Worm (Caenorhabditis elegans) whole organism, L1 larva: Measurements from ENCODE around the gene far-8.
A peak's percentile ranks its signal among the peaks of the same experiment; 100 is the strongest.

Experiments used
- C04F5.9 ChIP-seq: sonication (generic microtip); optimal IDR thresholded peaks from 2 replicates; lab custom pipeline; 2016; ENCODE audit warnings: missing genetic modification characterization, missing compliant biosample characterization
- Y116A8C.19 ChIP-seq: sonication (generic microtip); optimal IDR thresholded peaks from 2 replicates; lab custom pipeline; 2016; ENCODE audit warnings: missing compliant biosample characterization, missing genetic modification characterization, borderline replicate concordance
- aha-1 ChIP-seq: fragments of 150-350 bp; optimal IDR thresholded peaks from 2 replicates; lab custom pipeline; 2014; ENCODE audit warnings: missing biosample characterization, missing genetic modification characterization
- blmp-1 ChIP-seq: fragments of 150-350 bp; optimal IDR thresholded peaks from 2 replicates; lab custom pipeline; 2014; ENCODE audit warnings: missing biosample characterization, missing genetic modification characterization
- ceh-8 ChIP-seq: fragments of 200-800 bp; sonication (Bioruptor generic); optimal IDR thresholded peaks from 2 replicates; lab custom pipeline; 2018; ENCODE audit warnings: mild to moderate bottlenecking, missing genetic modification characterization, moderate library complexity, missing compliant biosample characterization
- ceh-88 ChIP-seq: fragments of 200-800 bp; sonication (Bioruptor generic); IDR thresholded peaks from 2 replicates; pipeline ENCODE4 v1.3.6; 2022; ENCODE audit warnings: missing genetic modification characterization, missing compliant biosample characterization
- dpl-1 ChIP-seq, 3 experiments: fragments of 150-350 bp in 2 of 3; sonication (generic microtip) in 1 of 3; optimal IDR thresholded peaks; 2 replicates each; lab custom pipeline; 2014 to 2017; ENCODE audit warnings: missing biosample characterization in 3 of 3, missing genetic modification characterization in 3 of 3, missing genetic modification reagents in 3 of 3
- efl-1 ChIP-seq, 4 experiments: fragments of 150-350 bp; optimal IDR thresholded peaks in 3 of 4; peaks in 1 of 4; 1 replicate in 1 of 4; 2 replicates in 3 of 4; lab custom pipeline; 2014; ENCODE audit warnings: missing biosample characterization in 2 of 4, missing genetic modification characterization in 2 of 4, missing genetic modification reagents in 2 of 4
- efl-3 ChIP-seq: fragments of 200-800 bp; sonication (Bioruptor generic); optimal IDR thresholded peaks from 2 replicates; lab custom pipeline; 2018; ENCODE audit warnings: mild to moderate bottlenecking, missing genetic modification characterization, missing compliant biosample characterization
- egl-13 ChIP-seq: sonication (generic microtip); optimal IDR thresholded peaks from 2 replicates; lab custom pipeline; 2016; ENCODE audit warnings: missing genotype, missing genetic modification reagents, missing genetic modification characterization, missing compliant biosample characterization
- elt-2 ChIP-seq: sonication (generic microtip); optimal IDR thresholded peaks from 2 replicates; lab custom pipeline; 2016; ENCODE audit warnings: missing genetic modification characterization, mild to moderate bottlenecking, inconsistent platforms, missing compliant biosample characterization, missing genetic modification reagents
- fkh-10 ChIP-seq: sonication (generic microtip); optimal IDR thresholded peaks from 2 replicates; lab custom pipeline; 2017; ENCODE audit warnings: missing biosample characterization, missing genetic modification reagents, missing genetic modification characterization
- fkh-4 ChIP-seq: sonication (generic microtip); optimal IDR thresholded peaks from 2 replicates; lab custom pipeline; 2016; ENCODE audit warnings: missing compliant biosample characterization, missing genetic modification characterization, borderline replicate concordance
- fkh-8 ChIP-seq: sonication (generic microtip); optimal IDR thresholded peaks from 2 replicates; lab custom pipeline; 2016; ENCODE audit warnings: mild to moderate bottlenecking, missing genetic modification characterization, missing compliant biosample characterization
- fos-1 ChIP-seq: fragments of 150-350 bp; optimal IDR thresholded peaks from 2 replicates; lab custom pipeline; 2014; ENCODE audit warnings: missing biosample characterization, missing genetic modification characterization
- hlh-4 ChIP-seq: sonication (generic microtip); optimal IDR thresholded peaks from 2 replicates; lab custom pipeline; 2016; ENCODE audit warnings: mild to moderate bottlenecking, missing genetic modification characterization, missing compliant biosample characterization
- irx-1 ChIP-seq: sonication (generic microtip); optimal IDR thresholded peaks from 2 replicates; lab custom pipeline; 2016; ENCODE audit warnings: missing genetic modification characterization, missing compliant biosample characterization
- lin-13 ChIP-seq: fragments of 150-350 bp; optimal IDR thresholded peaks from 2 replicates; lab custom pipeline; 2014; ENCODE audit warnings: missing biosample characterization, missing genetic modification reagents, missing genetic modification characterization
- lsy-2 ChIP-seq, 2 experiments: fragments of 150-350 bp; optimal IDR thresholded peaks; 2 replicates each; lab custom pipeline; 2014; ENCODE audit warnings: missing biosample characterization in 2 of 2, missing genetic modification characterization in 2 of 2
- mep-1 ChIP-seq: fragments of 150-350 bp; optimal IDR thresholded peaks from 2 replicates; lab custom pipeline; 2014; ENCODE audit warnings: missing biosample characterization, missing genetic modification characterization
- nhr-12 ChIP-seq: sonication (generic microtip); optimal IDR thresholded peaks from 2 replicates; lab custom pipeline; 2017; ENCODE audit warnings: missing biosample characterization, missing genetic modification characterization
- nhr-19 ChIP-seq: fragments of 200-800 bp; sonication (Bioruptor generic); conservative IDR thresholded peaks from 2 replicates; pipeline ENCODE4 v1.3.6; 2022; ENCODE audit warnings: missing genetic modification characterization, missing compliant biosample characterization
- nhr-47 ChIP-seq: sonication (generic microtip); optimal IDR thresholded peaks from 2 replicates; lab custom pipeline; 2016; ENCODE audit warnings: mild to moderate bottlenecking, missing genetic modification characterization, moderate library complexity, missing compliant biosample characterization
- nhr-71 ChIP-seq: sonication (generic microtip); optimal IDR thresholded peaks from 2 replicates; lab custom pipeline; 2016; ENCODE audit warnings: mild to moderate bottlenecking, missing genetic modification characterization, moderate library complexity, missing compliant biosample characterization
- nhr-76 ChIP-seq: sonication (generic microtip); optimal IDR thresholded peaks from 2 replicates; lab custom pipeline; 2017; ENCODE audit warnings: missing biosample characterization, missing genetic modification characterization
- nhr-85 ChIP-seq: sonication (generic microtip); peaks from one replicate; lab custom pipeline; 2016; ENCODE audit warnings: missing genetic modification characterization, inconsistent platforms, missing compliant biosample characterization
- rnt-1 ChIP-seq: sonication (generic microtip); optimal IDR thresholded peaks from 2 replicates; lab custom pipeline; 2016; ENCODE audit warnings: mild to moderate bottlenecking, missing genetic modification characterization, moderate library complexity, missing compliant biosample characterization
- snpc-4 ChIP-seq: fragments of 150-350 bp; optimal IDR thresholded peaks from 2 replicates; lab custom pipeline; 2014; ENCODE audit warnings: missing biosample characterization, missing genetic modification characterization
- sox-4 ChIP-seq: sonication (generic microtip); optimal IDR thresholded peaks from 2 replicates; lab custom pipeline; 2016; ENCODE audit warnings: missing genetic modification characterization, missing compliant biosample characterization
- sup-37 ChIP-seq: fragments of 200-800 bp; sonication (Bioruptor generic); optimal IDR thresholded peaks from 2 replicates; lab custom pipeline; 2018; ENCODE audit warnings: mild to moderate bottlenecking, missing genetic modification characterization, missing compliant biosample characterization
- tlp-1 ChIP-seq: fragments of 150-350 bp; optimal IDR thresholded peaks from 2 replicates; lab custom pipeline; 2014; ENCODE audit warnings: missing biosample characterization, missing genetic modification characterization
- unc-130 ChIP-seq: fragments of 150-350 bp; optimal IDR thresholded peaks from 2 replicates; lab custom pipeline; 2017; ENCODE audit warnings: missing biosample characterization, missing genetic modification characterization, inconsistent platforms
- unc-98 ChIP-seq: fragments of 200-800 bp; sonication (Bioruptor generic); IDR thresholded peaks from 2 replicates; pipeline ENCODE4 v1.3.6; 2022; ENCODE audit warnings: missing genetic modification characterization, missing compliant biosample characterization
- xbp-1 ChIP-seq: sonication (generic microtip); optimal IDR thresholded peaks from 2 replicates; lab custom pipeline; 2016; ENCODE audit warnings: missing genetic modification characterization, missing compliant biosample characterization
- zip-4 ChIP-seq: fragments of 200-800 bp; sonication (Bioruptor generic); optimal IDR thresholded peaks from 2 replicates; lab custom pipeline; 2018; ENCODE audit warnings: mild to moderate bottlenecking, missing genetic modification characterization, moderate library complexity, missing compliant biosample characterization
- ztf-4 ChIP-seq: fragments of 150-350 bp; optimal IDR thresholded peaks from 2 replicates; lab custom pipeline; 2014; ENCODE audit warnings: missing biosample characterization, missing genetic modification characterization

The far-8 gene

DNA sequence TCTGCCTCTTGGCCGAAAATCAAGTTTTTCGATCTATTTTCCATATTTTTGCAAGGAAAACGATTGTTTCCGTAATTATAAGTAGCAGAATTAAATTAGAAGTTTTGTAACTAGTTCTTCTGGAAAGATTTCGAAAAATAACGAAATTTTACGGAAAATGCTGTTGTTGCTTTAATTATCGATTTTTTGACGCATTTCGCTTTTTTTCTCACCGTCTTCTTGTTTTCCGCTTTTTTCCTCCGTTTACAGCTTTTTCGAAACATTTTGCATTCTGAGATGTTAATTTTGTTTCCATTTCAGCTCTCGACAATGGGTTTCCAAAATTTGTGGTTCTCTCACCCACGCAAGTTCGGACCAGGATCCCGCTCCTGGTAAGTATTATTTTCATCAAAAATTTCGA, 48.7 kb upstream of the far-8 start, which contains the start of gene rps-29:
Gene rps-29 (plus strand): TSS at position 301 of the 400 bp plus-strand sequence.
- TF ChIP-seq hlh-4 (tag; lab: Kevin White, UChicago) = no peak
- no peak for TF ChIP-seq blmp-1 (tag; lab: Kevin White, UChicago)
- TF ChIP-seq irx-1 (tag; lab: Kevin White, UChicago) = peak; percentile 40
- TF ChIP-seq unc-98 (GFP tag; lab: Robert Waterston, UW) = no peak
- TF ChIP-seq fkh-4 = no peak
- TF ChIP-seq nhr-85 (tag; lab: Kevin White, UChicago) = peak; percentile 11
- no peak for TF ChIP-seq efl-3 (GFP tag; lab: Kevin White, UChicago)
- no peak for TF ChIP-seq lin-13
- TF ChIP-seq nhr-19 (GFP tag; lab: Robert Waterston, UW) = no peak
- TF ChIP-seq nhr-12 (tag; lab: Kevin White, UChicago) = no peak
- no peak for TF ChIP-seq rnt-1 (tag; lab: Kevin White, UChicago)
- no peak for TF ChIP-seq C04F5.9
- TF ChIP-seq tlp-1 (tag; lab: Kevin White, UChicago) = no peak
- TF ChIP-seq ceh-8 (GFP tag; lab: Kevin White, UChicago) = no peak
- TF ChIP-seq, all 84 proteins: peak for 2

DNA sequence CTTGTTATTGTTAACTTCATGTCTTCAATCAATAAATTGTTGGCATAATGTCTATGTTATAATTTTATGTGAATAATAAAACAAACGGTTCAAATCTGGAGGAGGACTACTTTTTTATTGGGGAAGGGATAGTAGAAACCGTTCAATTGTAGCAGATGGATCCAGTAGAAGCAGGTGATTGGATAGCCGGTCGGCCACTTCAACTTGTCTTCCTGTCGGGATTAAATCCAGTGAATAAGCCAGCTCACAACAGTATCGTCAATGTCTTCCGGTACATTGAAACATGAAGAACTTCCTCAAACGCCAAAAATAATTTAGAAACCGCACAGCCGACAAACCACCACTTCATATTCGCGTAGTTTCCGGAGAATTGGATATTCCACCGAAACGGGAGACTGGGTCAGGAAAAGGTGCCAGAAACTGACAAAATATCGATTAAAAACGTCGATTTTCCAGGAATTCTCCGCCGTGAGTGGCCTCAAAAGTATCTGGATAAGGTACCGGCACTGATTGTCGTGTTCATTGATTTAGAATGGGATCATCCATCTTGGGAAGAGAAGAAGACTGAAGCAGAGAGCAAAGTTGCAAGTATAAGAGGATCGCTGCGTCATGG, 47.6 kb upstream of the far-8 start, which contains the start of gene trpp-11:
Gene trpp-11 (plus strand): TSS at position 153 of the 613 bp plus-strand sequence.
- TF ChIP-seq lsy-2 (tag; optimal IDR thresholded peaks at IDR 0.05; lab: Kevin White, UChicago) (peak in 1 of 2 experiments; percentile 24), zip-4 (no peak), ztf-4 (no peak), sox-4 (tag; lab: Kevin White, UChicago) (no peak), unc-130 (tag; lab: Kevin White, UChicago) (no peak), dpl-1 (GFP tag; optimal IDR thresholded peaks at IDR 0.05; lab: Kevin White, UChicago) (no peak)

DNA sequence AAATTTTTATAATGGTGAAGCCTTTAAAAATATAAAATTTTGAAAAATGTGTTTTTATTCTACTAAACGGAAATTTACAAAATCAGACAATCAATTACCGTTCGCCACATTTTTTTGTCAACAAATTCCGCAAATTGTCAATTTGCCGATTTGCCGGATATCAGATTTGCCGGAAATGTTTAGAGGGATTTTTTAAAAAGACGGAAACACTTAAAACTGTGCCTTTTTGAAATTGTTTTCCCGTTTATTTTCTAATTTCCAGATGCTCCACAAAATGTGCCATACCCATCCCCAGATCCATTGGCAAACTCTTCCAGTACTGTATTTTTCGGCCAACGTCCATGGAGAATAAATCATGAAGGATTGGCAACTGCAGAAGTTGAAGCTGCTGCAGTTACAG, 45.2 kb upstream of the far-8 start:
- TF ChIP-seq dpl-1 (GFP tag; optimal IDR thresholded peaks at IDR 0.05; lab: Kevin White, UChicago) (no peak), efl-1 (optimal IDR thresholded peaks at IDR 0.05; lab: Kevin White, UChicago) (no peak), efl-1 (GFP tag; optimal IDR thresholded peaks at IDR 0.05 in 1 of 2; lab: Kevin White, UChicago) (peak in 1 of 2 experiments; percentile 53)

ce11 chrIII:802041-802440, 40.7 kb upstream of the far-8 start:
- TF ChIP-seq ceh-8 (GFP tag; lab: Kevin White, UChicago) (peak; percentile 80), fkh-10 (GFP tag; lab: Kevin White, UChicago) (peak; percentile 9), fkh-8 (tag; lab: Kevin White, UChicago) (peak; percentile 23), ceh-88 (GFP tag; lab: Robert Waterston, UW) (no peak), nhr-47 (tag; lab: Kevin White, UChicago) (peak; percentile 22), nhr-71 (tag; lab: Kevin White, UChicago) (peak; percentile 52)

- TF ChIP-seq fos-1 (tag; lab: Kevin White, UChicago) (no peak), Y116A8C.19 (no peak), mep-1 (tag; lab: Kevin White, UChicago) (no peak), sup-37 (no peak), xbp-1 (tag; lab: Kevin White, UChicago) (no peak), lsy-2 (tag; optimal IDR thresholded peaks at IDR 0.05; lab: Kevin White, UChicago) (no peak)
Measured at ce11 chrIII:811544-811943, 31.2 kb upstream of the far-8 start, which contains the start of gene daf-7. Gene daf-7 (plus strand): TSS chrIII:811844.

- TF ChIP-seq elt-2 (tag; lab: Kevin White, UChicago) (no peak), snpc-4 (tag; lab: Kevin White, UChicago) (no peak), nhr-76 (tag; lab: Kevin White, UChicago) (no peak), ceh-88 (GFP tag; lab: Robert Waterston, UW) (no peak), aha-1 (tag; lab: Kevin White, UChicago) (no peak), egl-13 (tag; lab: Kevin White, UChicago) (no peak)
Measured at ce11 chrIII:815845-816244, 26.9 kb upstream of the far-8 start, which contains the start of gene dac-1. Gene dac-1 (plus strand): TSS chrIII:816145.
